Fruit fly (Drosophila melanogaster) S2 (cell line): ENCODE results near the gene C1GalTA.

Experiments
- CG8478 ChIP-seq: fragments of >200 bp; optimal IDR thresholded peaks from 2 replicates; lab custom pipeline; 2018
- CTCF ChIP-seq, 2 experiments: fragments of >200 bp; optimal IDR thresholded peaks; 2 replicates each; lab custom pipeline; 2018

DNA sequence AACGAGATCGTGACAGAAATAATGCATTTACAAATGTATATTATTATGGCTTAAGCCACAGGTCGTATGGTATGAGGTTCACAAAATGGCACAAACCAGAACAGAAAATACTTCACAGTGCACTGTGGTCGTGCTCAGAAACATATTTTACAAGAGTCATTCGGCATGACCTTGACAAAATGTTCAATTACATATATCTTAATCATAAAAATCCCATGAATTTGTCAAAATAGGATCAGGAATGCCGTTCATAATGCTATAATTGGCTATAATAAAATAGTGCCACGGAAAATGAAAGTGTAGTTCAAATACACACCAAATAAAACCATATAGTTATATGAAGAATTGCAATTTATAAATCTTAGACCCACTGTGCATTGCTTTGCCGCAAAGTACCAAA, 31.4 kb downstream of the C1GalTA start:
- TF ChIP-seq CG8478 (lab: Kevin White, UChicago) (no peak), CTCF (optimal IDR thresholded peaks at IDR 0.05; lab: Kevin White, UChicago) (no peak)
